Fruit fly (Drosophila melanogaster) whole organism, wandering third instar larva: Measurements from ENCODE around the gene Fancl.

ENCODE experiments used
- CG32264 ChIP-seq: fragments of 200-800 bp; sonication (Bioruptor generic); optimal IDR thresholded peaks from 2 replicates; lab custom pipeline; 2016; ENCODE audit warnings: missing biosample characterization, missing genetic modification characterization
- CG9705 ChIP-seq: fragments of 200-800 bp; sonication (Bioruptor generic); optimal IDR thresholded peaks from 2 replicates; lab custom pipeline; 2018; ENCODE audit warnings: missing biosample characterization, mild to moderate bottlenecking, missing genetic modification characterization
- CrebA ChIP-seq: fragments of 200-800 bp; sonication (Bioruptor generic); optimal IDR thresholded peaks from 2 replicates; lab custom pipeline; 2016; ENCODE audit warnings: missing biosample characterization, mild to moderate bottlenecking, missing genetic modification characterization, borderline replicate concordance
- Dif ChIP-seq: fragments of 200-275, 200-300 bp; sonication (Bioruptor generic); optimal IDR thresholded peaks from 2 replicates; lab custom pipeline; 2018; ENCODE audit warnings: missing biosample characterization, missing genetic modification characterization; ENCODE audit not compliant: partially characterized antibody
- Hnf4 ChIP-seq: fragments of 200-800 bp; sonication (Bioruptor generic); optimal IDR thresholded peaks from 2 replicates; lab custom pipeline; 2016; ENCODE audit warnings: missing biosample characterization, mild to moderate bottlenecking, missing genetic modification characterization
- Jra ChIP-seq: sonication (Bioruptor generic); optimal IDR thresholded peaks from 2 replicates; lab custom pipeline; 2016; ENCODE audit warnings: missing biosample characterization, missing genetic modification characterization
- br ChIP-seq: fragments of 200-800 bp; sonication (Bioruptor generic); optimal IDR thresholded peaks from 2 replicates; lab custom pipeline; 2016; ENCODE audit warnings: missing biosample characterization, missing genetic modification characterization
- dl ChIP-seq, 2 experiments: fragments of 175-275, 200-275 bp in 1 of 2; fragments of 200-275 bp in 1 of 2; sonication (Bioruptor generic); optimal IDR thresholded peaks; lab custom pipeline; 2018; ENCODE audit warnings: mild to moderate bottlenecking in 2 of 2, missing biosample characterization in 2 of 2, missing genetic modification characterization in 2 of 2, moderate library complexity in 2 of 2; ENCODE audit not compliant: partially characterized antibody in 2 of 2, insufficient read depth in 1 of 2
- ey ChIP-seq: fragments of 200-800 bp; sonication (Bioruptor generic); optimal IDR thresholded peaks from 2 replicates; lab custom pipeline; 2016; ENCODE audit warnings: missing biosample characterization, missing genetic modification characterization
- foxo ChIP-seq, 2 experiments: fragments of 200-800 bp; sonication (Bioruptor generic); optimal IDR thresholded peaks; 2 replicates in 1 of 2; 3 replicates in 1 of 2; lab custom pipeline; 2016 to 2017; ENCODE audit warnings: missing biosample characterization in 2 of 2, missing genetic modification characterization in 2 of 2
- pan ChIP-seq: fragments of >200 bp; optimal IDR thresholded peaks from 2 replicates; lab custom pipeline; 2017
- psq ChIP-seq: fragments of 200-800 bp; sonication (Bioruptor generic); optimal IDR thresholded peaks from 3 replicates; lab custom pipeline; 2017; ENCODE audit warnings: missing biosample characterization, mild to moderate bottlenecking, missing genetic modification characterization, moderate library complexity
- usp ChIP-seq: fragments of >200 bp; optimal IDR thresholded peaks from 2 replicates; lab custom pipeline; 2017; ENCODE audit warnings: missing biosample characterization, missing genetic modification characterization

DNA sequence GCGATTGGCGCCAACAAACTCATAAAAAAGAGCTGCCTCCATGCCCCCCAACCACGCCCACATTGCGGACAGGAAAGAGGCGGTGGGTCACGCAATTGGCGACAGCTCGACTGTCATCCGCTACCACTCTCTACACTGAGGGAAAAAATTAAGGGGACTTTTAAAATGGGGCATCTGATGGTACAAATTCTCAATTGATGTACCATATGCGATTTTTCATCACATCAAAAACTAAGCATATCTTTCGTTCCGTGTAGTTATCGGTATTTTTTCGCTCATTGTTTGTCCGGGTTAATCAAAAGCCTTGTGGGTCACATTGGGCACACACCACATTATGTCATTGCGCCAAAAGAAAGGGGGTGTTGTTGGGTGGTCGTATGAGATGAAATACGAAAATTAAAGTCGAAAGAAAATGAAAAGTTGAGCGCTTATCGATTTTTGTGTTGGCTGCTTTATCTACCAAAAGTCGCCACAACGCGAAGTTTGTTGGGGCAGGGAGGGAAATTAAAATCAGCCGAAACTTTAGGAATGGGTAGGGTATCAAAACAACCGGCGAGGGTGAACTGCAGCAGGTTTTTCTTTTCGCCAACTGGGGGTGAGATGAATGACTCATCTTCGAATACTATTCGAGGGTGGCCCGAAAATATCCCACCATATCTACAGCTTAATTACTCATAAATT lies 28.5 kb downstream of the Fancl start:
- TF ChIP-seq Hnf4 (GFP tag; lab: Kevin White, UChicago) (no peak), psq (no peak), Dif (GFP tag; lab: Kevin White, UChicago) (no peak), foxo (GFP tag; optimal IDR thresholded peaks at IDR 0.05; lab: Kevin White, UChicago) (no peak), usp (GFP tag; lab: Kevin White, UChicago) (no peak), CG9705 (GFP tag; lab: Kevin White, UChicago) (no peak), ey (GFP tag; lab: Kevin White, UChicago) (no peak), CrebA (GFP tag; lab: Kevin White, UChicago) (no peak), CG32264 (GFP tag; lab: Kevin White, UChicago) (no peak), br (GFP tag; lab: Kevin White, UChicago) (peak; percentile 9), Jra (GFP tag; lab: Kevin White, UChicago) (no peak), dl (GFP tag; optimal IDR thresholded peaks at IDR 0.05; lab: Kevin White, UChicago; ENCODE audit: insufficient read depth in 1 of 2, partially characterized antibody in 2 of 2) (no peak), pan (no peak)
